Fruit fly (Drosophila melanogaster): Measurements from ENCODE around the gene CG31743.

DNA sequence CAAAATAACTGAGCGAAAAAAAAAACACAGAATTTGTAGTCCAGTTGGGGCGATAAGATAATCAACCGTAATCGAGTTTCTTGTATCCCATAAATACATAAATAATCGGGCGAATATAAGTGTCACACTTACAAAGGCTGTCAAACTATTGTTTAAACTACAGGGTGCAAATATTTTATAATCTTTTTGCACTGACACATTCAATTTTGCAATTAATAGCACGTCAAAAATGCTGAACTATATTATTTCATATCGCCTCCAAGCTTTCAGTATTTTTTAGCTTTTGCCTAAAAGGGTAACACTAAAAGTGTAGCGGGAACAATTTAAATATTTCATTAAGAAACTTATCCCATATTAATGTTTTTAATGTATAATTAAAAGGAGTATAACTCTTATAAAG lies 30.9 kb downstream of the CG31743 start, which contains the start of gene ApepP:
- TF ChIP-seq Dll (optimal IDR thresholded peaks at IDR 0.05) (no peak), CG8478 (optimal IDR thresholded peaks at IDR 0.05) (no peak)

Measured in whole organism.